Worm (Caenorhabditis elegans): ENCODE results near the gene T11F9.21.

- TF ChIP-seq B0019.2 (GFP tag; conservative IDR thresholded peaks at IDR 0.05) (no peak), sea-2 (GFP tag; IDR thresholded peaks at IDR 0.05) (no peak), K11D2.4 (GFP tag; IDR thresholded peaks at IDR 0.05) (no peak), him-1 (tag; optimal IDR thresholded peaks at IDR 0.05) (no peak), lsl-1 (GFP tag; optimal IDR thresholded peaks at IDR 0.05) (no peak), ztf-22 (GFP tag; optimal IDR thresholded peaks at IDR 0.05) (no peak)
Measured at ce11 chrV:11513432-11513831, 20.9 kb downstream of the T11F9.21 start, which contains the start of gene C55A6.3.
